Fruit fly (Drosophila melanogaster) whole organism, pupa: ENCODE measurements around the gene CG43168.

Experiments
- CG10348 ChIP-seq: fragments of 200-800 bp; sonication (Bioruptor generic); IDR thresholded peaks from 2 replicates; pipeline ENCODE4 v1.3.6; 2022; ENCODE audit warnings: missing biosample characterization, missing genetic modification characterization
- CG12605 ChIP-seq: fragments of 200-800 bp; sonication (Bioruptor generic); IDR thresholded peaks from 2 replicates; pipeline ENCODE4 v1.3.6; 2022; ENCODE audit warnings: missing biosample characterization, missing genetic modification characterization
- CG13204 ChIP-seq: fragments of 200-800 bp; sonication (Bioruptor generic); optimal IDR thresholded peaks from 2 replicates; lab custom pipeline; 2018; ENCODE audit warnings: missing biosample characterization, mild to moderate bottlenecking, missing genetic modification characterization, moderate library complexity
- CG14655 ChIP-seq: fragments of 200-800 bp; sonication (Bioruptor generic); optimal IDR thresholded peaks from 3 replicates; lab custom pipeline; 2017; ENCODE audit warnings: mild to moderate bottlenecking, missing biosample characterization, missing genetic modification reagents, missing genetic modification characterization
- CG15710 ChIP-seq: fragments of 200-800 bp; sonication (Bioruptor generic); optimal IDR thresholded peaks from 2 replicates; lab custom pipeline; 2018; ENCODE audit warnings: missing biosample characterization, mild to moderate bottlenecking, missing genetic modification characterization, moderate library complexity
- CG17806 ChIP-seq: fragments of 200-800 bp; sonication (Bioruptor generic); optimal IDR thresholded peaks from 2 replicates; lab custom pipeline; 2018; ENCODE audit warnings: missing biosample characterization, mild to moderate bottlenecking, missing genetic modification characterization, moderate library complexity
- CG32121 ChIP-seq: fragments of 200-800 bp; sonication (Bioruptor generic); IDR thresholded peaks from 2 replicates; pipeline ENCODE4 v1.3.6; 2022; ENCODE audit warnings: missing biosample characterization, missing genetic modification characterization
- CG34367 ChIP-seq: fragments of 200-800 bp; sonication (Bioruptor generic); optimal IDR thresholded peaks from 2 replicates; lab custom pipeline; 2018; ENCODE audit warnings: missing biosample characterization, mild to moderate bottlenecking, missing genetic modification characterization
- CG4496 ChIP-seq: fragments of 200-800 bp; sonication (Bioruptor generic); IDR thresholded peaks from 3 replicates; pipeline ENCODE4 v1.3.6; 2022; ENCODE audit warnings: missing biosample characterization, missing genetic modification characterization
- CG8159 ChIP-seq: fragments of 200-800 bp; sonication (Bioruptor generic); optimal IDR thresholded peaks from 3 replicates; lab custom pipeline; 2018; ENCODE audit warnings: missing biosample characterization, mild to moderate bottlenecking, missing genetic modification characterization, moderate library complexity
- CG8301 ChIP-seq: fragments of 200-800 bp; sonication (Bioruptor generic); optimal IDR thresholded peaks from 2 replicates; lab custom pipeline; 2018; ENCODE audit warnings: missing biosample characterization, mild to moderate bottlenecking, missing genetic modification characterization
- CG9948 ChIP-seq: fragments of 200-800 bp; sonication (Bioruptor generic); optimal IDR thresholded peaks from 2 replicates; lab custom pipeline; 2018; ENCODE audit warnings: missing biosample characterization, mild to moderate bottlenecking, missing genetic modification characterization, moderate library complexity
- D1 ChIP-seq: fragments of 200-800 bp; sonication (Bioruptor generic); optimal IDR thresholded peaks from 2 replicates; lab custom pipeline; 2018; ENCODE audit warnings: missing biosample characterization, mild to moderate bottlenecking, missing genetic modification characterization, moderate library complexity
- EcR ChIP-seq: fragments of 200-800 bp; sonication (Bioruptor generic); optimal IDR thresholded peaks from 3 replicates; lab custom pipeline; 2019; ENCODE audit warnings: missing biosample characterization, missing genetic modification characterization, mild to moderate bottlenecking, moderate library complexity, missing genetic modification reagents
- Ets98B ChIP-seq: fragments of 200-800 bp; sonication (Bioruptor generic); IDR thresholded peaks from 2 replicates; pipeline ENCODE4 v1.3.6; 2022; ENCODE audit warnings: missing biosample characterization, missing genetic modification characterization
- Pif1A ChIP-seq: fragments of 200-800 bp; sonication (Bioruptor generic); optimal IDR thresholded peaks from 3 replicates; lab custom pipeline; 2016; ENCODE audit warnings: missing biosample characterization, missing genetic modification characterization
- Pif1B ChIP-seq: fragments of 200-800 bp; sonication (Bioruptor generic); optimal IDR thresholded peaks from 3 replicates; lab custom pipeline; 2016; ENCODE audit warnings: missing biosample characterization, missing genetic modification characterization
- Snoo ChIP-seq: fragments of 200-800 bp; sonication (Bioruptor generic); optimal IDR thresholded peaks from 3 replicates; lab custom pipeline; 2017; ENCODE audit warnings: missing biosample characterization, mild to moderate bottlenecking, missing genetic modification characterization, inconsistent platforms
- fd96Ca ChIP-seq: fragments of 200-800 bp; sonication (Bioruptor generic); IDR thresholded peaks from 3 replicates; pipeline ENCODE4 v1.3.6; 2022; ENCODE audit warnings: missing biosample characterization, missing genetic modification characterization
- gl ChIP-seq: fragments of 200-800 bp; sonication (Bioruptor generic); optimal IDR thresholded peaks from 2 replicates; lab custom pipeline; 2018; ENCODE audit warnings: missing biosample characterization, mild to moderate bottlenecking, missing genetic modification characterization
- rn ChIP-seq: fragments of 200-800 bp; sonication (Bioruptor generic); IDR thresholded peaks from 2 replicates; pipeline ENCODE4 v1.3.6; 2022; ENCODE audit warnings: missing biosample characterization, missing genetic modification characterization

Gene CG43168

DNA sequence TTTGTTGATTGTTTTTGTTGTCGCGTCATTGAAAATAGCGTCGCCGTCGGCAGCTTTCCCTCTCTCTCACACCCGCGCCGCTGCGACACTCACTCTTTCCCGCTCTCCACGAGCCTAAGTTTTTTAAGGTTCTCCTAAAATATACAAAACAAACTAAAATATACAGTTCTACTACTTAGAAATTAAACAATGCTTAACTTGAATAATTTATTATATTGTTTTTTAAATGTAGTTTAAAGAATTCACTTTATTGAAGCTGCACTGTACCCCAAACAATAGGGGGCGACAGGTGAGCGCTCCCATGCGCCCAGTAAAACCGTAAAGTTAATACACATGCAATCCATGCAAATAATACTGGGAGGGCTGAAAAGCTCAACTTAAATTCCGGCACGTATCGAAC, 21.9 kb upstream of the CG43168 start:
- TF ChIP-seq CG17806 (no peak), fd96Ca (GFP tag; lab: Robert Waterston, UW) (no peak), CG4496 (GFP tag; lab: Robert Waterston, UW) (no peak), CG8301 (tag; lab: Kevin White, UChicago) (no peak), CG8159 (no peak), D1 (no peak), Snoo (no peak)
- TF ChIP-seq, all 21 proteins: peak for 0

DNA sequence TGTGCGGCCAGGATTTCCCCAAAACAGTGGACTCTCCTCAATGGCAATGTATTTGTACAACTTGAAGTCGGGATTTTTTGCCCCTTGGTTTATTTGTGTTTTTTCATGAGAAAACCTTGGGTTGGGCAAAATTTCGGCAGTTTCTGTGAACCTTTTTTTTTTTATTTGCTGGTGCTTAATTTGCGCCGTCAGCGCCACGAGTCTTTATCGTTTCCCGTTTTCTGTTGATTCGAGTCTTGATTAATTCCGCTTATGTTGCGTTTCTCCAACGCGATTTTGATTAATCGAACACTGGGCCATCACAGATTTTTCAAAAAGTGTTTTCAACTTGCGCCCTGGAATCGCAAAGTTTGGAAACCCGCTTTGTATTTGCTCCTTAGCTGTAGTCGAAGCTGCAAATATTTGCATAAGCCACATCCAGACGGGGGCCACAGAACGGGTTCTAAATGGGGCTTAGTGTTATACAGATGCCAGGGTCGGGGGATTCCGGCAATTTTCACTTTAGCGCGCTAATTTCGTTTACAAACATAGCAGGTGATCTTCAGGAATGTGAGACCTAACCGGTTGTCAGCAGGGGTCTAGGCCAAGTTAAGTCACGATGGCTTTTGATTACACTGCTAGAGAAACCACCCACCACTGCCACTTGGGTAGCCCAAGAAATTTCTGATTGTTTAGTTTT, 21.0 kb upstream of the CG43168 start:
- no peak for TF ChIP-seq Pif1B
- TF ChIP-seq CG8301 (tag; lab: Kevin White, UChicago) = peak; percentile 7

DNA sequence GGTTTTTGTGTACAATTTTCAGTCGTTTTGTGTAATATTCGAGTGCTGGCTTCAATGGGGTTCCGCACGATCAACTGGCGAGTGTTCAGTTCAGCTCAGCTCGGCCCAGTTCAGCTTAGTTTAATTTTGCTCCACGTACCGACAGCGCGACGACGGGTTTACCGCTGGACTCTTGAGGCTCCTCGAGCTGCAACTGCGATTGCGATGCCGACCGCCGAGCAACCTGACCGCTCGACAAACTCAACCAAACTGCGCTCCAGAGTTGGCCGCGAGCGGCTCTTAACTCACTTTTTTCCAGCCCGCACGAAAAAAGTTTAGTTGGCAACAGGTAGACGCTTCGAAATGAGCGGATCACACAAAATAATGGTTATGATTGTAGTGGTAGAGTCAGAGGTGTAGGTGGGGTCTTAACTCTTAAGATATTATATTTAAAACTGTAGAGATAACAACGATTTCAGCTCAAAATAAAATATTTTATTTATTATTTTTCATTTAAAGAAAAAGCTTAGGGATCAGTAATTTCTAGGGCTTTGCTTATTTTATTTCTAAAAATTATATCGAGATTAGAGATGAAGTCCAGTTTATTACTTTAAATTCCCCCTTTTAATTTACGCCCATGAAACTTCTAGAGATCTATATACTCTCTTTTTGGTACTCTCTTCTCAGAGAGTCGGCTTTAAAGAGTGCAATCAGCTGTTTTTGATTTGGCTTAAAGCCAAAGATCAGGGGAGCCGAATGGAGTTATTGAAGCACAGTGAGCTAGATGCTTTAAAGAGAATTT, 19.0 kb upstream of the CG43168 start, which contains the start of gene Best2:
Gene Best2 (minus strand): TSS at position 258 of the 781 bp plus-strand sequence.
- TF ChIP-seq fd96Ca (GFP tag; lab: Robert Waterston, UW) (peak; percentile 47; the same call in 2 of the 3 replicates), CG4496 (GFP tag; lab: Robert Waterston, UW) (peak; percentile 92), EcR (GFP tag; lab: Kevin White, UChicago) (peak; percentile 2), CG34367 (tag; lab: Kevin White, UChicago) (peak; percentile 81), CG32121 (peak; percentile 95), D1 (peak; percentile 75), Ets98B (GFP tag; lab: Robert Waterston, UW) (peak; percentile 86), rn (GFP tag; lab: Robert Waterston, UW) (peak; percentile 90), CG9948 (tag; lab: Kevin White, UChicago) (peak; percentile 90), CG8301 (tag; lab: Kevin White, UChicago) (peak; percentile 86), CG17806 (peak; percentile 87), gl (tag; lab: Kevin White, UChicago) (peak; percentile 63), CG8159 (peak; percentile 94), CG14655 (peak; percentile 92), Snoo (peak; percentile 93), Pif1B (peak; percentile 86), CG13204 (peak; percentile 71), CG12605 (GFP tag; lab: Robert Waterston, UW) (peak; percentile 84), CG15710 (tag; lab: Kevin White, UChicago) (peak; percentile 92), CG10348 (peak; percentile 79), Pif1A (GFP tag; lab: Kevin White, UChicago) (peak; percentile 90)

DNA sequence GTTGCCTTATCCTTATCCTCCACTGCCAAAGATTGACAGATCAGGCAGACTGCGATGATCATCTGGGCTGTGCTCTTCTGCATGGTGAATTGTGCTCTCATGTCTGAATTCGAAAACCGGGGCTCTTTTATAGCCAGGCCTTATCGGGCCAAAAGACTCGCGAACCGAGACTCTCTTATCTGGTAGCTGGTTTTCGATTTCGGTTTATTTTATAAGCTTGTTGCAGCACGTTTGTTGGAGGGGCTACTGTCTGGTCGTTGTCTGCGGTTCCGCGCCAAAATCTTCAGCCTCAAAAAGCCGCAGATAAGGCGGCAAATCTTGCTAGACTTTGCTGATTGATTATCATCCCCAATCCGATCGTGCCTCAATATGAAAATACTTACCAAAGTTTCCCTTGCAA, 16.9 kb upstream of the CG43168 start, which contains the start of gene CG10163:
Gene CG10163 (minus strand): TSS at position 101 of the 400 bp plus-strand sequence.
- no peak for TF ChIP-seq CG9948 (tag; lab: Kevin White, UChicago)
- no peak for TF ChIP-seq CG17806
- no peak for TF ChIP-seq CG13204
- TF ChIP-seq CG8159 = no peak
- TF ChIP-seq EcR (GFP tag; lab: Kevin White, UChicago) = no peak
- TF ChIP-seq CG14655 = no peak
- no peak for TF ChIP-seq CG34367 (tag; lab: Kevin White, UChicago)
- no peak for TF ChIP-seq rn (GFP tag; lab: Robert Waterston, UW)
- no peak for TF ChIP-seq gl (tag; lab: Kevin White, UChicago)
- TF ChIP-seq D1 = no peak
- no peak for TF ChIP-seq Snoo
- no peak for TF ChIP-seq CG10348
- no peak for TF ChIP-seq fd96Ca (GFP tag; lab: Robert Waterston, UW)
- TF ChIP-seq Pif1A (GFP tag; lab: Kevin White, UChicago) = no peak
- no peak for TF ChIP-seq CG12605 (GFP tag; lab: Robert Waterston, UW)
- TF ChIP-seq CG32121 = no peak
- no peak for TF ChIP-seq CG4496 (GFP tag; lab: Robert Waterston, UW)
- no peak for TF ChIP-seq CG15710 (tag; lab: Kevin White, UChicago)

DNA sequence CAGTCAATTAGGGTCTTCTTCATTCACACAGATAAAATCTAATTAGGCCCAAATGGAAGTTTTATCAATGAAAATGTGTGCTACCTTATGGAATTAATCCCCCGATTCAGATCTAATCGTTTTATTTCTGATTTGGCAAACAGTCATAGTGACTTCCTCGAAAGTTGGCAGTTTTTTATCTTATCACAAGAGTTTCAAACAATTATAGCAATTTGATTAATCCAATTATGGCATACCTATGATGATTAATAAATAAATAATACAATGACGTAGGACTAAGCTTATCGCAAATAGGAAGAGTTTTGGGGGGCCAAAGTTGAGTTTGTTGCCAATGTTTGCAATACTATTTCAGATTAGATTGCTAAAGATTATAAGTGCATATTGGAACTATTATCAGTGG, 14.4 kb upstream of the CG43168 start:
- TF ChIP-seq Ets98B (GFP tag; lab: Robert Waterston, UW) (no peak), CG34367 (tag; lab: Kevin White, UChicago) (no peak), CG13204 (no peak), Pif1B (no peak), CG8159 (no peak), CG8301 (tag; lab: Kevin White, UChicago) (no peak), EcR (GFP tag; lab: Kevin White, UChicago) (no peak), CG12605 (GFP tag; lab: Robert Waterston, UW) (no peak), CG4496 (GFP tag; lab: Robert Waterston, UW) (no peak), CG17806 (no peak), CG10348 (no peak), rn (GFP tag; lab: Robert Waterston, UW) (no peak), Snoo (no peak), gl (tag; lab: Kevin White, UChicago) (no peak)

dm6 chr3L:6262076-6262504, 13.5 kb upstream of the CG43168 start:
- TF ChIP-seq CG10348 (no peak), CG32121 (no peak), CG17806 (no peak), CG8159 (no peak), gl (tag; lab: Kevin White, UChicago) (no peak), EcR (GFP tag; lab: Kevin White, UChicago) (peak; percentile 22)
